Worm (Caenorhabditis elegans): ENCODE results near the gene M57.2.

Gene M57.2

ce11 chrIV:3548315-3548714 is 21.2 kb downstream of the M57.2 start:
- TF ChIP-seq elt-2 (tag; optimal IDR thresholded peaks at IDR 0.05): peak; percentile 38
- TF ChIP-seq nhr-11 (tag; optimal IDR thresholded peaks at IDR 0.05): no peak
- TF ChIP-seq pqm-1 (tag; optimal IDR thresholded peaks at IDR 0.05): peak; percentile 6
- peak; percentile 26 for TF ChIP-seq tbx-2 (tag; optimal IDR thresholded peaks at IDR 0.05)

ce11 chrIV:3551777-3552462 is 24.8 kb downstream of the M57.2 start:
- TF ChIP-seq hlh-6 (tag; optimal IDR thresholded peaks at IDR 0.05): no peak
- TF ChIP-seq unc-86 (tag; optimal IDR thresholded peaks at IDR 0.05): peak; percentile 32
- TF ChIP-seq ceh-24 (tag; optimal IDR thresholded peaks at IDR 0.05): no peak
- TF ChIP-seq ets-4 (tag; optimal IDR thresholded peaks at IDR 0.05): no peak
- peak; percentile 56 for TF ChIP-seq sox-4 (tag; optimal IDR thresholded peaks at IDR 0.05)
- no peak for TF ChIP-seq ceh-31 (tag; optimal IDR thresholded peaks at IDR 0.05)
- peak; percentile 36 for TF ChIP-seq fkh-6 (tag; optimal IDR thresholded peaks at IDR 0.05)
- TF ChIP-seq ztf-16 (tag; optimal IDR thresholded peaks at IDR 0.05): peak; percentile 38
- TF ChIP-seq ttx-3 (tag; optimal IDR thresholded peaks at IDR 0.05): peak; percentile 56
- TF ChIP-seq ceh-48 (tag; optimal IDR thresholded peaks at IDR 0.05): peak; percentile 40
- TF ChIP-seq pha-2 (tag; optimal IDR thresholded peaks at IDR 0.05): peak; percentile 2
- no peak for TF ChIP-seq unc-42 (tag; optimal IDR thresholded peaks at IDR 0.05)
- peak; percentile 36 for TF ChIP-seq zip-5 (tag; optimal IDR thresholded peaks at IDR 0.05)
- TF ChIP-seq ceh-18 (tag; optimal IDR thresholded peaks at IDR 0.05): peak; percentile 37
- no peak for TF ChIP-seq sox-2 (GFP tag; IDR thresholded peaks at IDR 0.05)
- TF ChIP-seq ahr-1 (tag; optimal IDR thresholded peaks at IDR 0.05): no peak
- TF ChIP-seq ceh-45 (GFP tag; IDR thresholded peaks at IDR 0.05): 0 out of 2 replicates have a peak, but pooled peaks have one; percentile 32
- peak; percentile 13 for TF ChIP-seq sdc-2 (tag; optimal IDR thresholded peaks at IDR 0.05)
- TF ChIP-seq tbx-7 (tag; optimal IDR thresholded peaks at IDR 0.05): no peak
- TF ChIP-seq gmeb-2 (tag; optimal IDR thresholded peaks at IDR 0.05): peak; percentile 37
- peak; percentile 1 for TF ChIP-seq hlh-30 (tag; optimal IDR thresholded peaks at IDR 0.05; ENCODE audit: insufficient read depth)
- TF ChIP-seq npax-4 (tag; optimal IDR thresholded peaks at IDR 0.05): peak; percentile 33
- peak; percentile 22 for TF ChIP-seq ceh-14 (tag; optimal IDR thresholded peaks at IDR 0.05)
- TF ChIP-seq pqm-1 (tag; optimal IDR thresholded peaks at IDR 0.05): peak; percentile 26
- no peak for TF ChIP-seq pax-1 (tag; optimal IDR thresholded peaks at IDR 0.05)
- TF ChIP-seq unc-3 (GFP tag; conservative IDR thresholded peaks at IDR 0.05): peak; percentile 58; the same call in 1 of the 2 replicates
- peak; percentile 37 for TF ChIP-seq unc-3 (tag; optimal IDR thresholded peaks at IDR 0.05)
- peak; percentile 39 for TF ChIP-seq K09A11.1 (tag; optimal IDR thresholded peaks at IDR 0.05; ENCODE audit: insufficient read depth)
- peak; percentile 46 for TF ChIP-seq lin-11 (tag; optimal IDR thresholded peaks at IDR 0.05)
- peak; percentile 63 for TF ChIP-seq nhr-232 (tag; optimal IDR thresholded peaks at IDR 0.05)
- no peak for TF ChIP-seq dve-1 (tag; optimal IDR thresholded peaks at IDR 0.05)
- peak; percentile 52 for TF ChIP-seq C38D4.7 (GFP tag; optimal IDR thresholded peaks at IDR 0.05)
- TF ChIP-seq C08G9.2 (tag; optimal IDR thresholded peaks at IDR 0.05): peak; percentile 28
- no peak for TF ChIP-seq pag-3 (tag; optimal IDR thresholded peaks at IDR 0.05; ENCODE audit: borderline replicate concordance)
- TF ChIP-seq tbx-2 (tag; optimal IDR thresholded peaks at IDR 0.05): peak; percentile 47
- peak; percentile 56 for TF ChIP-seq ceh-6 (GFP tag; optimal IDR thresholded peaks at IDR 0.05)
- peak; percentile 20 for TF ChIP-seq K02D7.2 (tag; optimal IDR thresholded peaks at IDR 0.05)
- peak; percentile 36 for TF ChIP-seq elt-2 (tag; optimal IDR thresholded peaks at IDR 0.05)
- TF ChIP-seq Y22D7AL.16 (tag; optimal IDR thresholded peaks at IDR 0.05): peak; percentile 44
- no peak for TF ChIP-seq ceh-30 (tag; optimal IDR thresholded peaks at IDR 0.05)
- TF ChIP-seq che-1 (tag; optimal IDR thresholded peaks at IDR 0.05): peak; percentile 64
- TF ChIP-seq T23F11.4 (GFP tag; optimal IDR thresholded peaks at IDR 0.05): peak; percentile 37
- TF ChIP-seq odd-2 (tag; optimal IDR thresholded peaks at IDR 0.05): peak; percentile 46
- peak; percentile 28 for TF ChIP-seq ceh-34 (tag; optimal IDR thresholded peaks at IDR 0.05)
- no peak for TF ChIP-seq pros-1 (tag; optimal IDR thresholded peaks at IDR 0.05)
- peak; percentile 4 for TF ChIP-seq hlh-13 (GFP tag; optimal IDR thresholded peaks at IDR 0.05)
- TF ChIP-seq madf-2 (tag; optimal IDR thresholded peaks at IDR 0.05): peak; percentile 23
- peak; percentile 49 for TF ChIP-seq pat-9 (tag; optimal IDR thresholded peaks at IDR 0.05)

Data from whole organism, late embryonic.